Fruit fly (Drosophila melanogaster): Measurements from ENCODE around the gene Pex23.

Pex23 gene

DNA sequence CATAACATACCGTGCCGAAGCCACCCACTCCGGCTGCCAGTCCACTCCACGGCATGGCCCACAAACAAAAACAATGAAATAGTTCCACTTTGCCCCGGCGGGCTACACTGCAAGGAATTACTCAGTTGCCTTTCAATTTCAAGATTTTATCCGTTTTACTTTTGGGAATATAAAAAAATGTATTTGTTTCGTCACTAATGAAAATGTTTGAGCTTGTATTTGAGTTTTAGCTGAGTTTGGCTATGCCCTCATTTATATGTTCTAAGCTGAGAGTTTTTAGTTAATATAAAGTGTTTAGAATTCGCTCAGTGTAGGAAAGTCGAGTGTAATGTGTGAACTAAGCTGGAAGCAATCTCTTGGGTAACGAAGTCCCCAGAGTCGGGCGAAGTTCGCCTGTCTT, 25.3 kb downstream of the Pex23 start (continued):
- TF ChIP-seq ranshi (GFP tag; IDR thresholded peaks at IDR 0.05) (peak; percentile 54; the same call in 1 of the 2 replicates), CG2120 (GFP tag; optimal IDR thresholded peaks at IDR 0.05) (peak; percentile 60), CG14965 (GFP tag; optimal IDR thresholded peaks at IDR 0.05; ENCODE audit: borderline replicate concordance) (no peak), HHEX (GFP tag; optimal IDR thresholded peaks at IDR 0.05) (no peak), CG15514 (GFP tag; optimal IDR thresholded peaks at IDR 0.05) (peak; percentile 40), knrl (GFP tag; IDR thresholded peaks at IDR 0.05; ENCODE audit: partially characterized antibody) (no peak), CG43689 (GFP tag; IDR thresholded peaks at IDR 0.05) (no peak), Myb (GFP tag; optimal IDR thresholded peaks at IDR 0.05) (no peak), disco-r (GFP tag; optimal IDR thresholded peaks at IDR 0.05) (no peak), trh (GFP tag; optimal IDR thresholded peaks at IDR 0.05) (no peak), TFAM (GFP tag; optimal IDR thresholded peaks at IDR 0.05) (no peak), pros (GFP tag; optimal IDR thresholded peaks at IDR 0.05) (no peak), scrt (GFP tag; optimal IDR thresholded peaks at IDR 0.05) (peak; percentile 45), CG9437 (GFP tag; optimal IDR thresholded peaks at IDR 0.05) (no peak), CG17359 (tag; optimal IDR thresholded peaks at IDR 0.05) (no peak), esg (GFP tag; conservative IDR thresholded peaks at IDR 0.05) (no peak), CG15479 (GFP tag; optimal IDR thresholded peaks at IDR 0.05) (no peak), CG9932 (GFP tag; IDR thresholded peaks at IDR 0.05) (no peak), Stat92E (GFP tag; optimal IDR thresholded peaks at IDR 0.05) (no peak), bigmax (GFP tag; optimal IDR thresholded peaks at IDR 0.05) (no peak), CG13424 (tag; optimal IDR thresholded peaks at IDR 0.05) (peak; percentile 52), CG1233 (GFP tag; optimal IDR thresholded peaks at IDR 0.05) (no peak), onecut (GFP tag; IDR thresholded peaks at IDR 0.05) (no peak), CG6272 (GFP tag; IDR thresholded peaks at IDR 0.05) (no peak), dimm (GFP tag; IDR thresholded peaks at IDR 0.05) (no peak), cg (GFP tag; optimal IDR thresholded peaks at IDR 0.05) (no peak), ac (GFP tag; optimal IDR thresholded peaks at IDR 0.05) (no peak), BEAF-32 (GFP tag; optimal IDR thresholded peaks at IDR 0.05) (no peak), sc (optimal IDR thresholded peaks at IDR 0.05) (no peak), sc (GFP tag; optimal IDR thresholded peaks at IDR 0.05) (no peak), CG10462 (GFP tag; optimal IDR thresholded peaks at IDR 0.05) (no peak), dysf (GFP tag; IDR thresholded peaks at IDR 0.05) (peak; percentile 60), pum (GFP tag; optimal IDR thresholded peaks at IDR 0.05) (no peak), CG6854 (GFP tag; optimal IDR thresholded peaks at IDR 0.05) (peak; percentile 15), CG10209 (GFP tag; optimal IDR thresholded peaks at IDR 0.05) (peak; percentile 14), p53 (GFP tag; optimal IDR thresholded peaks at IDR 0.05) (no peak), CG11560 (tag; IDR thresholded peaks at IDR 0.05) (peak; percentile 24; the same call in 1 of the 3 replicates), CG5245 (GFP tag; optimal IDR thresholded peaks at IDR 0.05) (no peak), Gsc (GFP tag; IDR thresholded peaks at IDR 0.05) (no peak), CG14860 (GFP tag; IDR thresholded peaks at IDR 0.05; ENCODE audit: partially characterized antibody) (no peak), Bteb2 (GFP tag; optimal IDR thresholded peaks at IDR 0.05) (no peak), fu2 (GFP tag; optimal IDR thresholded peaks at IDR 0.05) (no peak), CG16813 (GFP tag; IDR thresholded peaks at IDR 0.05; ENCODE audit: partially characterized antibody) (no peak), ase (GFP tag; IDR thresholded peaks at IDR 0.05) (no peak), mam (GFP tag; optimal IDR thresholded peaks at IDR 0.05) (peak; percentile 40), eve (GFP tag; optimal IDR thresholded peaks at IDR 0.05) (no peak), pho (GFP tag; optimal IDR thresholded peaks at IDR 0.05) (no peak), CG3407 (GFP tag; optimal IDR thresholded peaks at IDR 0.05) (no peak), CG10543 (GFP tag; optimal IDR thresholded peaks at IDR 0.05) (peak; percentile 23), CG30020 (tag; optimal IDR thresholded peaks at IDR 0.05) (no peak), Chrac-16 (GFP tag; optimal IDR thresholded peaks at IDR 0.05) (no peak), Lpt (GFP tag; optimal IDR thresholded peaks at IDR 0.05) (no peak)
